Worm (Caenorhabditis elegans) whole organism, early embryonic: ENCODE results near the gene Y42G9A.1.

ENCODE experiments used
- B0310.2 ChIP-seq: sonication (generic microtip); optimal IDR thresholded peaks from 2 replicates; lab custom pipeline; 2016; ENCODE audit warnings: mild to moderate bottlenecking, missing genetic modification characterization, missing compliant biosample characterization
- aly-1 ChIP-seq: sonication (generic microtip); optimal IDR thresholded peaks from 2 replicates; lab custom pipeline; 2016; ENCODE audit warnings: missing genetic modification characterization, missing compliant biosample characterization
- ama-1 ChIP-seq: fragments of 150-350 bp; optimal IDR thresholded peaks from 2 replicates; lab custom pipeline; 2014
- ceh-36 ChIP-seq: sonication (generic microtip); optimal IDR thresholded peaks from 2 replicates; lab custom pipeline; 2016; ENCODE audit warnings: missing genetic modification characterization, inconsistent platforms, missing compliant biosample characterization
- flt-1 ChIP-seq: fragments of 200-800 bp; sonication (Bioruptor generic); IDR thresholded peaks from 2 replicates; pipeline ENCODE4 v1.3.6; 2022; ENCODE audit warnings: missing genetic modification characterization, missing compliant biosample characterization
- hmbx-1 ChIP-seq: sonication (generic microtip); optimal IDR thresholded peaks from 2 replicates; lab custom pipeline; 2016; ENCODE audit warnings: mild to moderate bottlenecking, missing genetic modification characterization, missing compliant biosample characterization
- hmg-4 ChIP-seq: fragments of 200-800 bp; sonication (Bioruptor generic); optimal IDR thresholded peaks from 2 replicates; lab custom pipeline; 2018; ENCODE audit warnings: mild to moderate bottlenecking, missing genetic modification characterization, missing compliant biosample characterization
- pes-1 ChIP-seq: fragments of 200-800 bp; sonication (Bioruptor generic); IDR thresholded peaks from 2 replicates; pipeline ENCODE4 v1.3.6; 2022; ENCODE audit warnings: missing genetic modification reagents, missing genetic modification characterization, missing compliant biosample characterization
- tra-4 ChIP-seq: sonication (generic microtip); optimal IDR thresholded peaks from 2 replicates; lab custom pipeline; 2017; ENCODE audit warnings: missing genetic modification characterization, missing compliant biosample characterization

DNA sequence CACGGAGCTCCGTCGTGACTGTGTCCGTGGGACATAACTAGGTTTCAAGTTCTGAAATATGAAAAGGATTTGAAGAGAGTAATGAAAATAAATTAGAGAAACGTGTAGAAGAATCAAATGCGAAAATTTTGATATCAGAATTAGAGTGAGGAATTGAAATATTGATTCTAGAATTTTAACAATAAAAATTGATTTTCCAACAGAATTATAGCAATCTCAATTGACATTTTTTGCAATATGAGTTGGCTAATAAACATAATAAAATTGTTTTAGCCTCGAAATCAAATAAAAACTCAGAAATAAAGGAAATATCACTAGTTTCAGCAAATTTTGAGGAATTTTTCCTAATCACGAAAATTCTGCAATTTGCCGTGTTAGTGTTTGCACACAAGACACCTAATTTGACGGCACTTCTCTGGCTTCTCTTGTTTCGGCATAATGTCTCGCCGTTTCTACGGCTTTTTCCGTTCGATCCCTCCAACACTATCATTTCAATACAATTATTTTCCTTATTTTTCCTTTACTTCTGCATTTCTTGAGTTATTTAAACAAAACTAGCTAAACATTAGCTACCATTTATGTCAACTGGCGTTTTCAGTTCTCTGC is 33.4 kb upstream of the Y42G9A.1 start, which contains the start of gene nmt-1:
- TF ChIP-seq pes-1 (GFP tag; lab: Robert Waterston, UW) (no peak), hmg-4 (GFP tag; lab: Kevin White, UChicago) (no peak), tra-4 (tag; lab: Kevin White, UChicago) (no peak), ama-1 (no peak), hmbx-1 (no peak), aly-1 (tag; lab: Kevin White, UChicago) (no peak), B0310.2 (tag; lab: Kevin White, UChicago) (no peak), ceh-36 (no peak), flt-1 (GFP tag; lab: Robert Waterston, UW) (no peak)
